Worm (Caenorhabditis elegans): ENCODE data around the gene C25F6.6.

ce11 chrX:5485931-5486537 is 35.4 kb upstream of the C25F6.6 start, which contains the start of gene C25F6.1:
- TF ChIP-seq nhr-12 (tag; optimal IDR thresholded peaks at IDR 0.05) (no peak), blmp-1 (tag; optimal IDR thresholded peaks at IDR 0.05) (no peak), mep-1 (tag; optimal IDR thresholded peaks at IDR 0.05) (no peak), ztf-11 (tag; optimal IDR thresholded peaks at IDR 0.05) (no peak), nhr-28 (tag; optimal IDR thresholded peaks at IDR 0.05) (no peak), lin-13 (tag; optimal IDR thresholded peaks at IDR 0.05) (no peak), snpc-4 (tag; optimal IDR thresholded peaks at IDR 0.05) (no peak), unc-39 (tag; optimal IDR thresholded peaks at IDR 0.05) (no peak), nhr-237 (tag; optimal IDR thresholded peaks at IDR 0.05) (no peak), lin-32 (GFP tag; optimal IDR thresholded peaks at IDR 0.05) (no peak), unc-62 (GFP tag; optimal IDR thresholded peaks at IDR 0.05) (no peak), elt-3 (tag; optimal IDR thresholded peaks at IDR 0.05) (no peak), tbx-8 (GFP tag; optimal IDR thresholded peaks at IDR 0.05) (no peak)

Measured in whole organism, mixed stage, embryonic.